Fruit fly (Drosophila melanogaster): ENCODE measurements around the gene Adh.

- TF ChIP-seq Hr39 (GFP tag; optimal IDR thresholded peaks at IDR 0.05), result no peak
- TF ChIP-seq CG9139 (GFP tag; optimal IDR thresholded peaks at IDR 0.05), result no peak
Observed at dm6 chr2L:14606112-14606511, 9.2 kb upstream of the Adh start.
